Fruit fly (Drosophila melanogaster) whole organism, embryonic: ENCODE results near the gene Etfb.

Source experiments
- Bdp1 ChIP-seq: fragments of 200-800 bp; sonication (Bioruptor generic); optimal IDR thresholded peaks from 3 replicates; lab custom pipeline; 2016; ENCODE audit warnings: missing biosample characterization, missing genetic modification characterization
- CG10431 ChIP-seq: fragments of 200-800 bp; sonication (Bioruptor generic); optimal IDR thresholded peaks from 3 replicates; lab custom pipeline; 2018; ENCODE audit warnings: missing biosample characterization, mild to moderate bottlenecking, missing genetic modification characterization
- CG10959 ChIP-seq: fragments of 200-800 bp; sonication (Bioruptor generic); IDR thresholded peaks from 2 replicates; pipeline ENCODE4 v1.3.6; 2022; ENCODE audit warnings: missing biosample characterization, missing genetic modification characterization
- CG11093 ChIP-seq: fragments of 200-800 bp; sonication (Bioruptor generic); IDR thresholded peaks from 3 replicates; pipeline ENCODE4 v1.3.6; 2022; ENCODE audit warnings: missing biosample characterization, missing genetic modification characterization
- CG11456 ChIP-seq: fragments of 200-800 bp; sonication (Bioruptor generic); IDR thresholded peaks from 3 replicates; pipeline ENCODE4 v1.3.6; 2022; ENCODE audit warnings: missing biosample characterization, missing genetic modification characterization
- CG12942 ChIP-seq: fragments of 200-800 bp; sonication (Bioruptor generic); optimal IDR thresholded peaks from 3 replicates; lab custom pipeline; 2016; ENCODE audit warnings: missing biosample characterization, missing genetic modification characterization
- CG1529 ChIP-seq: fragments of 200-800 bp; sonication (Bioruptor generic); optimal IDR thresholded peaks from 3 replicates; lab custom pipeline; 2018; ENCODE audit warnings: missing biosample characterization, missing genetic modification characterization
- CG15479 ChIP-seq: fragments of 200-800 bp; sonication (Bioruptor generic); optimal IDR thresholded peaks from 3 replicates; lab custom pipeline; 2019; ENCODE audit warnings: missing biosample characterization, mild to moderate bottlenecking, missing genetic modification characterization, moderate library complexity
- CG16815 ChIP-seq: fragments of 200-800 bp; sonication (Bioruptor generic); optimal IDR thresholded peaks from 3 replicates; lab custom pipeline; 2017; ENCODE audit warnings: missing biosample characterization, mild to moderate bottlenecking, missing genetic modification characterization
- CG2120 ChIP-seq: fragments of 200-800 bp; sonication (Bioruptor generic); optimal IDR thresholded peaks from 3 replicates; lab custom pipeline; 2016; ENCODE audit warnings: missing biosample characterization, missing genetic modification characterization
- CG2678 ChIP-seq: fragments of 200-800 bp; sonication (Bioruptor generic); optimal IDR thresholded peaks from 3 replicates; lab custom pipeline; 2019; ENCODE audit warnings: missing biosample characterization, mild to moderate bottlenecking, missing genetic modification characterization, moderate library complexity
- CG30431 ChIP-seq: fragments of 200-800 bp; sonication (Bioruptor generic); optimal IDR thresholded peaks from 2 replicates; lab custom pipeline; 2017; ENCODE audit warnings: missing biosample characterization, missing genetic modification characterization
- CG34376 ChIP-seq: fragments of 200-800 bp; sonication (Bioruptor generic); optimal IDR thresholded peaks from 2 replicates; lab custom pipeline; 2018; ENCODE audit warnings: missing biosample characterization, mild to moderate bottlenecking, missing genetic modification characterization
- CG4282 ChIP-seq: fragments of 200-800 bp; sonication (Bioruptor generic); optimal IDR thresholded peaks from 2 replicates; lab custom pipeline; 2016; ENCODE audit warnings: missing biosample characterization, missing genetic modification characterization
- CG6813 ChIP-seq: fragments of 200-800 bp; sonication (Bioruptor generic); optimal IDR thresholded peaks from 2 replicates; lab custom pipeline; 2017; ENCODE audit warnings: missing biosample characterization, missing genetic modification characterization, mild to moderate bottlenecking, moderate library complexity, missing genetic modification reagents
- CG7839 ChIP-seq: fragments of 200-800 bp; sonication (Bioruptor generic); optimal IDR thresholded peaks from 3 replicates; lab custom pipeline; 2018; ENCODE audit warnings: missing biosample characterization, mild to moderate bottlenecking, missing genetic modification characterization, moderate library complexity
- CG8089 ChIP-seq: fragments of 200-800 bp; sonication (Bioruptor generic); optimal IDR thresholded peaks from 3 replicates; lab custom pipeline; 2016; ENCODE audit warnings: missing biosample characterization, missing genetic modification characterization
- CG8388 ChIP-seq: fragments of 200-800 bp; sonication (Bioruptor generic); optimal IDR thresholded peaks from 2 replicates; lab custom pipeline; 2019; ENCODE audit warnings: missing biosample characterization, mild to moderate bottlenecking, missing genetic modification characterization, moderate library complexity
- Elba2 ChIP-seq: fragments of 200-800 bp; sonication (Bioruptor generic); optimal IDR thresholded peaks from 3 replicates; lab custom pipeline; 2016; ENCODE audit warnings: missing biosample characterization, missing genetic modification characterization
- HHEX ChIP-seq: fragments of 200-800 bp; sonication (Bioruptor generic); optimal IDR thresholded peaks from 3 replicates; lab custom pipeline; 2017; ENCODE audit warnings: missing biosample characterization, mild to moderate bottlenecking, missing genetic modification characterization, missing genetic modification reagents
- HLH3B ChIP-seq: fragments of 200-800 bp; sonication (Bioruptor generic); IDR thresholded peaks from 2 replicates; pipeline ENCODE4 v1.3.6; 2022; ENCODE audit warnings: missing biosample characterization, missing genetic modification characterization
- HLH4C ChIP-seq: fragments of 200-800 bp; sonication (Bioruptor generic); IDR thresholded peaks from 3 replicates; pipeline ENCODE4 v1.3.6; 2022; ENCODE audit warnings: missing biosample characterization, missing genetic modification characterization; ENCODE audit not compliant: partially characterized antibody
- Hmx ChIP-seq: fragments of 200-800 bp; sonication (Bioruptor generic); optimal IDR thresholded peaks from 2 replicates; lab custom pipeline; 2016; ENCODE audit warnings: missing biosample characterization, missing genetic modification characterization
- Myb ChIP-seq: fragments of 200-800 bp; sonication (Bioruptor generic); optimal IDR thresholded peaks from 2 replicates; lab custom pipeline; 2016; ENCODE audit warnings: missing biosample characterization, missing genetic modification characterization
- Poxn ChIP-seq: fragments of 200-800 bp; sonication (Bioruptor generic); IDR thresholded peaks from 2 replicates; pipeline ENCODE4 v1.3.6; 2022; ENCODE audit warnings: missing biosample characterization, missing genetic modification characterization
- Sin3A ChIP-seq: fragments of >200 bp; optimal IDR thresholded peaks from 2 replicates; lab custom pipeline; 2018
- Six4 ChIP-seq: fragments of 200-800 bp; sonication (Bioruptor generic); optimal IDR thresholded peaks from 2 replicates; lab custom pipeline; 2016; ENCODE audit warnings: missing biosample characterization, missing genetic modification characterization
- Spps ChIP-seq: fragments of 200-800 bp; sonication (Bioruptor generic); optimal IDR thresholded peaks from 2 replicates; lab custom pipeline; 2018; ENCODE audit warnings: missing biosample characterization, mild to moderate bottlenecking, missing genetic modification characterization
- Sry-β ChIP-seq: fragments of 200-800 bp; sonication (Bioruptor generic); optimal IDR thresholded peaks from 2 replicates; lab custom pipeline; 2018; ENCODE audit warnings: missing biosample characterization, mild to moderate bottlenecking, missing genetic modification characterization, moderate library complexity
- Usf ChIP-seq: fragments of 200-800 bp; sonication (Bioruptor generic); optimal IDR thresholded peaks from 2 replicates; lab custom pipeline; 2017; ENCODE audit warnings: missing genotype, missing biosample characterization, missing genetic modification characterization
- Vsx1 ChIP-seq: fragments of 200-800 bp; sonication (Bioruptor generic); optimal IDR thresholded peaks from 2 replicates; lab custom pipeline; 2017; ENCODE audit warnings: missing biosample characterization, mild to moderate bottlenecking, missing genetic modification characterization, missing genetic modification reagents
- ac ChIP-seq: fragments of 200-800 bp; sonication (Bioruptor generic); optimal IDR thresholded peaks from 3 replicates; lab custom pipeline; 2017; ENCODE audit warnings: missing biosample characterization, mild to moderate bottlenecking, missing genetic modification characterization
- aop ChIP-seq: fragments of 200-800 bp; sonication (Bioruptor generic); IDR thresholded peaks from 2 replicates; pipeline ENCODE4 v1.3.6; 2022; ENCODE audit warnings: missing biosample characterization, missing genetic modification characterization
- ash1 ChIP-seq: fragments of 200-800 bp; sonication (Bioruptor generic); optimal IDR thresholded peaks from 2 replicates; lab custom pipeline; 2018; ENCODE audit warnings: missing biosample characterization, mild to moderate bottlenecking, missing genetic modification characterization
- bowl ChIP-seq: fragments of 200-800 bp; sonication (Bioruptor generic); IDR thresholded peaks from 2 replicates; pipeline ENCODE4 v1.3.6; 2022; ENCODE audit warnings: missing biosample characterization, missing genetic modification characterization
- danr ChIP-seq: fragments of 200-800 bp; sonication (Bioruptor generic); IDR thresholded peaks from 2 replicates; pipeline ENCODE4 v1.3.6; 2022; ENCODE audit warnings: missing biosample characterization, missing genetic modification characterization
- fd102C ChIP-seq: fragments of 200-800 bp; sonication (Bioruptor generic); optimal IDR thresholded peaks from 2 replicates; lab custom pipeline; 2018; ENCODE audit warnings: missing biosample characterization, mild to moderate bottlenecking, missing genetic modification characterization, moderate library complexity
- gcm ChIP-seq: fragments of 200-800 bp; sonication (Bioruptor generic); optimal IDR thresholded peaks from 2 replicates; lab custom pipeline; 2019; ENCODE audit warnings: missing biosample characterization, mild to moderate bottlenecking, missing genetic modification characterization, moderate library complexity
- gt ChIP-seq: fragments of 200-800 bp; sonication (Bioruptor generic); IDR thresholded peaks from 2 replicates; pipeline ENCODE4 v1.3.6; 2022; ENCODE audit warnings: missing biosample characterization, missing genetic modification characterization
- mld ChIP-seq: fragments of 200-800 bp; sonication (Bioruptor generic); IDR thresholded peaks from 3 replicates; pipeline ENCODE4 v1.3.6; 2022; ENCODE audit warnings: missing biosample characterization, missing genetic modification characterization; ENCODE audit not compliant: partially characterized antibody
- nerfin-2 ChIP-seq: fragments of 200-800 bp; sonication (Bioruptor generic); IDR thresholded peaks from 2 replicates; pipeline ENCODE4 v1.3.6; 2022; ENCODE audit warnings: missing biosample characterization, missing genetic modification characterization; ENCODE audit not compliant: partially characterized antibody
- oc ChIP-seq: fragments of 200-800 bp; sonication (Bioruptor generic); optimal IDR thresholded peaks from 2 replicates; lab custom pipeline; 2018; ENCODE audit warnings: missing biosample characterization, mild to moderate bottlenecking, missing genetic modification characterization, moderate library complexity
- otp ChIP-seq: fragments of 200-800 bp; sonication (Bioruptor generic); IDR thresholded peaks from 3 replicates; pipeline ENCODE4, ENCODE4 v1.3.6; 2022; ENCODE audit warnings: missing biosample characterization, missing genetic modification characterization
- phol ChIP-seq: fragments of 200-800 bp; sonication (Bioruptor generic); optimal IDR thresholded peaks from 3 replicates; lab custom pipeline; 2018; ENCODE audit warnings: missing biosample characterization, mild to moderate bottlenecking, missing genetic modification characterization, moderate library complexity
- repo ChIP-seq: fragments of 200-800 bp; sonication (Bioruptor generic); optimal IDR thresholded peaks from 2 replicates; lab custom pipeline; 2016; ENCODE audit warnings: missing biosample characterization, missing genetic modification characterization
- schlank ChIP-seq: fragments of 200-800 bp; sonication (Bioruptor generic); optimal IDR thresholded peaks from 2 replicates; lab custom pipeline; 2018; ENCODE audit warnings: missing biosample characterization, mild to moderate bottlenecking, missing genetic modification characterization
- shn ChIP-seq: fragments of 200-800 bp; sonication (Bioruptor generic); optimal IDR thresholded peaks from 3 replicates; lab custom pipeline; 2016; ENCODE audit warnings: missing biosample characterization, missing genetic modification characterization
- sr ChIP-seq: fragments of 200-800 bp; sonication (Bioruptor generic); IDR thresholded peaks from 3 replicates; pipeline ENCODE4 v1.3.6; 2022; ENCODE audit warnings: missing biosample characterization, missing genetic modification characterization
- sug ChIP-seq: fragments of 200-800 bp; optimal IDR thresholded peaks from 2 replicates; lab custom pipeline; 2019; ENCODE audit warnings: missing biosample characterization, mild to moderate bottlenecking, missing genetic modification characterization, moderate library complexity
- tgo ChIP-seq: fragments of 200-800 bp; sonication (Bioruptor generic); IDR thresholded peaks from 3 replicates; pipeline ENCODE4 v1.3.6; 2022; ENCODE audit warnings: missing biosample characterization, missing genetic modification characterization
- usp ChIP-seq: fragments of >200 bp; optimal IDR thresholded peaks from 2 replicates; lab custom pipeline; 2017; ENCODE audit warnings: missing biosample characterization, missing genetic modification characterization
- wek ChIP-seq: fragments of 200-800 bp; sonication (Bioruptor generic); optimal IDR thresholded peaks from 3 replicates; lab custom pipeline; 2018; ENCODE audit warnings: missing biosample characterization, mild to moderate bottlenecking, missing genetic modification characterization, moderate library complexity

Gene Etfb

DNA sequence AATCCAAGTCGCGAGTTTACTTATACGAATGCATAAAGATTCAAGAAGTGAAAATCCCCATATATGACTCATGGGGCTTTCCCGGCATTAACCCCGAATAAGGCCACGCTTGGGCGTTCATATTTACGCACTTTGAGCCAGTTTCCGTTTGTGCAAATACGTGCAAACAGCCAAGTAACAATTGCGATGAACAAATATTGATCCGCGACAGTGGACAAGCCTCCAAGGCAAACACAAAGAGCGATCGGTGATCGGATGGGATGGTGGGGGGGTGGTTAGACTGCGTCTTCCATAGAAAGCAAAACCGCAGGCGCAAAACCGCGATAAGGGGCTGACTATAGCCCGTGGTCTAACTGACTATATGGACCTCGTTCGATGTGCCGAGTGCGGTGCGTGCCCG lies 45.5 kb downstream of the Etfb start (continued):
- TF ChIP-seq Myb (GFP tag; lab: Kevin White, UChicago) (no peak), Sin3A (no peak), CG10431 (GFP tag; lab: Kevin White, UChicago) (no peak), CG30431 (GFP tag; lab: Kevin White, UChicago) (no peak), HLH3B (GFP tag; lab: Robert Waterston, UW) (peak; percentile 41; the same call in 1 of the 2 replicates), HLH4C (GFP tag; lab: Robert Waterston, UW) (no peak), tgo (GFP tag; lab: Robert Waterston, UW) (no peak; the same call in 2 of the 3 replicates), Usf (no peak), gcm (GFP tag; lab: Kevin White, UChicago) (no peak), CG16815 (GFP tag; lab: Kevin White, UChicago) (no peak), phol (tag; lab: Kevin White, UChicago) (no peak), ash1 (GFP tag; lab: Kevin White, UChicago) (no peak), CG34376 (GFP tag; lab: Kevin White, UChicago) (no peak), oc (tag; lab: Kevin White, UChicago) (no peak), Hmx (no peak), Sry-β (GFP tag; lab: Kevin White, UChicago) (no peak), Spps (no peak), otp (0 out of 3 replicates have a peak, but pooled peaks have one; percentile 19), gt (GFP tag; lab: Robert Waterston, UW) (no peak), wek (GFP tag; lab: Kevin White, UChicago) (peak; percentile 67), schlank (peak; percentile 51), HHEX (GFP tag; lab: Kevin White, UChicago) (peak; percentile 22), CG4282 (GFP tag; lab: Kevin White, UChicago) (no peak), usp (no peak), danr (GFP tag; lab: Robert Waterston, UW) (no peak), CG12942 (GFP tag; lab: Kevin White, UChicago) (peak; percentile 14), bowl (GFP tag; lab: Robert Waterston, UW) (no peak), aop (GFP tag; lab: Robert Waterston, UW) (no peak), shn (GFP tag; lab: Kevin White, UChicago) (no peak), CG11093 (GFP tag; lab: Robert Waterston, UW) (no peak), CG10959 (GFP tag; lab: Robert Waterston, UW) (no peak), Poxn (no peak), CG1529 (GFP tag; lab: Kevin White, UChicago) (no peak), Vsx1 (GFP tag; lab: Kevin White, UChicago) (peak; percentile 22), CG11456 (GFP tag; lab: Robert Waterston, UW) (no peak), sug (tag; lab: Kevin White, UChicago) (no peak), Elba2 (GFP tag; lab: Kevin White, UChicago) (no peak), CG6813 (GFP tag; lab: Kevin White, UChicago) (peak; percentile 19), CG8388 (no peak), CG7839 (tag; lab: Kevin White, UChicago) (no peak), sr (GFP tag; lab: Robert Waterston, UW) (no peak), Bdp1 (GFP tag; lab: Kevin White, UChicago) (no peak), CG2678 (tag; lab: Kevin White, UChicago) (peak; percentile 31), Six4 (no peak), ac (GFP tag; lab: Kevin White, UChicago) (no peak), CG15479 (no peak), nerfin-2 (no peak), mld (no peak), CG8089 (GFP tag; lab: Kevin White, UChicago) (peak; percentile 19), repo (GFP tag; lab: Kevin White, UChicago) (peak; percentile 28), fd102C (GFP tag; lab: Kevin White, UChicago) (no peak), CG2120 (GFP tag; lab: Kevin White, UChicago) (no peak)
